Fruit fly (Drosophila melanogaster): ENCODE data around the gene mtgo.

Gene mtgo

DNA sequence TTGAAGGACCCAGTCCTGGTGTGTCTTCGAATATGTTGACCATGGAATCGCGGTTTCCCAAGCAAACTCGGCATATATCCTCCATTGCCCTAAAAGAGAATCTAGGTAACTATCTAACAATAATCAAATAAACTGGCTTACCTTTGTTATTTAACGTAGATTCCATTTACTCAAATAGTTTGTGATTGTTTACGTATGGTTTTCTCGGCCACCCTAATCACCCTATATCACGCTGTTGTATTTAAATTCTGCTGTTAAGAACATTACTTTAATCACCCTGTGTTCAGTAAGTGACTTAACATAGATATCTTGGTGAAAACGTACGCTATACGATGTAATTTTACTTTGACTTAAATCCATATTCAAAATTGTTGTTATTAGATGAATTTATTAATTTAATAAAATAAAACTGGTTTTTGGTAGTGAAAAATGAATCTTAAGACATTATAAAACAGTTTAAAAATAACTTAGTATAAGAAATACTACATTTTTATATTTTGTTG, 158.2 kb downstream of the mtgo start (continued):
- TF ChIP-seq dmrt99B (tag; optimal IDR thresholded peaks at IDR 0.05) = no peak
- TF ChIP-seq chm (GFP tag; IDR thresholded peaks at IDR 0.05) = peak; percentile 41; the same call in 1 of the 2 replicates
- no peak for TF ChIP-seq CG30403 (GFP tag; optimal IDR thresholded peaks at IDR 0.05)
- TF ChIP-seq ase (GFP tag; IDR thresholded peaks at IDR 0.05) = no peak
- no peak for TF ChIP-seq CG3163 (GFP tag; optimal IDR thresholded peaks at IDR 0.05)
- TF ChIP-seq CG9876 (GFP tag; optimal IDR thresholded peaks at IDR 0.05) = no peak
- TF ChIP-seq Rx (GFP tag; IDR thresholded peaks at IDR 0.05) = no peak
- no peak for TF ChIP-seq CG15601 (tag; optimal IDR thresholded peaks at IDR 0.05)
- no peak for TF ChIP-seq CG6654 (GFP tag; optimal IDR thresholded peaks at IDR 0.05)
- no peak for TF ChIP-seq CG10979 (tag; optimal IDR thresholded peaks at IDR 0.05)
- TF ChIP-seq CG7745 (tag; optimal IDR thresholded peaks at IDR 0.05) = no peak
- TF ChIP-seq croc (GFP tag; conservative IDR thresholded peaks at IDR 0.05) = no peak
- no peak for TF ChIP-seq Optix (GFP tag; IDR thresholded peaks at IDR 0.05)
- TF ChIP-seq Spps (tag; optimal IDR thresholded peaks at IDR 0.05) = no peak
- no peak for TF ChIP-seq Neu2 (GFP tag; optimal IDR thresholded peaks at IDR 0.05; ENCODE audit: borderline replicate concordance)
- TF ChIP-seq CG6175 (GFP tag; IDR thresholded peaks at IDR 0.05) = no peak
- no peak for TF ChIP-seq CG12299 (tag; optimal IDR thresholded peaks at IDR 0.05)
- no peak for TF ChIP-seq CG5180 (GFP tag; optimal IDR thresholded peaks at IDR 0.05)
- no peak for TF ChIP-seq CHES-1-like (GFP tag; optimal IDR thresholded peaks at IDR 0.05)
- TF ChIP-seq B-H2 (GFP tag; optimal IDR thresholded peaks at IDR 0.05) = peak; percentile 8
- no peak for TF ChIP-seq CG13123 (GFP tag; optimal IDR thresholded peaks at IDR 0.05)
- TF ChIP-seq lab (GFP tag; optimal IDR thresholded peaks at IDR 0.05) = no peak
- no peak for TF ChIP-seq oc (tag; optimal IDR thresholded peaks at IDR 0.05)
- TF ChIP-seq MBD-R2 (GFP tag; IDR thresholded peaks at IDR 0.05) = peak; percentile 62
- TF ChIP-seq Dbx (GFP tag; IDR thresholded peaks at IDR 0.05) = no peak
- TF ChIP-seq Taf1 (GFP tag; IDR thresholded peaks at IDR 0.05) = no peak
- TF ChIP-seq CG13296 (GFP tag; optimal IDR thresholded peaks at IDR 0.05) = no peak
- TF ChIP-seq amos (GFP tag; IDR thresholded peaks at IDR 0.05; ENCODE audit: partially characterized antibody) = no peak
- TF ChIP-seq unpg (GFP tag; optimal IDR thresholded peaks at IDR 0.05) = no peak
- TF ChIP-seq CG1832 (GFP tag; optimal IDR thresholded peaks at IDR 0.05) = no peak
- TF ChIP-seq cwo (GFP tag; optimal IDR thresholded peaks at IDR 0.05) = no peak
- peak; percentile 29 for TF ChIP-seq MESR4 (GFP tag; optimal IDR thresholded peaks at IDR 0.05)

DNA sequence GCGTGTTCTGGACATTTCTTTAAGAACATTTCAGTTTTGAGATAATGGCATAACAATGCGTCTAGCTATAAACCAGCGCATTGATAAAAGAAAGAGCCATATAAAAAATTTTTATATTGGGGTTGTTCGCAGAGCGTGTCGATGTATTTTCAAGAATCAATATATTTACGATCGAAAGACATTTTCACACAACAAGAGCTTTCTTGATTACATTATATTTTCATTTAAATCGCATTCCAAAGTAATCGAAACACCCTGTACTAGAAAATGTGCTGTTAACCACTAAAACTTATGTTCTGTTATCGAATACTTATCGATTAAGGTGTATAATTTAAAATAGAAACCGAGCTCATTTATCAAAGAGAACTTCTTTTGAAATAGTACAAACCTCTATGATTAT, 158.9 kb downstream of the mtgo start:
- TF ChIP-seq CG3281 (GFP tag; optimal IDR thresholded peaks at IDR 0.05) = no peak
- peak; percentile 53 for TF ChIP-seq Camta (GFP tag; optimal IDR thresholded peaks at IDR 0.05)
- TF ChIP-seq NC2α (GFP tag; optimal IDR thresholded peaks at IDR 0.05) = no peak
- TF ChIP-seq Doc3 (GFP tag; IDR thresholded peaks at IDR 0.05; ENCODE audit: partially characterized antibody) = no peak
- no peak for TF ChIP-seq CG7987 (GFP tag; optimal IDR thresholded peaks at IDR 0.05)
- no peak for TF ChIP-seq Stat92E (GFP tag; optimal IDR thresholded peaks at IDR 0.05)
- no peak for TF ChIP-seq CHES-1-like (GFP tag; optimal IDR thresholded peaks at IDR 0.05)
- peak; percentile 31; the same call in 1 of the 2 replicates for TF ChIP-seq onecut (GFP tag; IDR thresholded peaks at IDR 0.05)
- no peak for TF ChIP-seq CG43689 (GFP tag; IDR thresholded peaks at IDR 0.05)
- peak; percentile 53 for TF ChIP-seq Xbp1 (GFP tag; optimal IDR thresholded peaks at IDR 0.05)
- TF ChIP-seq z (GFP tag; IDR thresholded peaks at IDR 0.05) = no peak
- TF ChIP-seq Six4 (GFP tag; optimal IDR thresholded peaks at IDR 0.05) = no peak
- TF ChIP-seq CG15696 (tag; optimal IDR thresholded peaks at IDR 0.05) = no peak
- peak; percentile 74 for TF ChIP-seq Dp (GFP tag; optimal IDR thresholded peaks at IDR 0.05)
- TF ChIP-seq Meics (GFP tag; optimal IDR thresholded peaks at IDR 0.05) = no peak
- TF ChIP-seq sd (tag; optimal IDR thresholded peaks at IDR 0.05) = peak; percentile 84
- no peak for TF ChIP-seq ara (GFP tag; IDR thresholded peaks at IDR 0.05)
- TF ChIP-seq D19A (tag; optimal IDR thresholded peaks at IDR 0.05) = no peak
- no peak for TF ChIP-seq unc-4 (GFP tag; IDR thresholded peaks at IDR 0.05; ENCODE audit: partially characterized antibody)
- TF ChIP-seq CG32767 (GFP tag; IDR thresholded peaks at IDR 0.05) = no peak
- no peak for TF ChIP-seq Vsx1 (GFP tag; optimal IDR thresholded peaks at IDR 0.05)

Measured in whole organism, embryonic.